Worm (Caenorhabditis elegans): ENCODE results near the gene rpc-1.

The rpc-1 gene

DNA sequence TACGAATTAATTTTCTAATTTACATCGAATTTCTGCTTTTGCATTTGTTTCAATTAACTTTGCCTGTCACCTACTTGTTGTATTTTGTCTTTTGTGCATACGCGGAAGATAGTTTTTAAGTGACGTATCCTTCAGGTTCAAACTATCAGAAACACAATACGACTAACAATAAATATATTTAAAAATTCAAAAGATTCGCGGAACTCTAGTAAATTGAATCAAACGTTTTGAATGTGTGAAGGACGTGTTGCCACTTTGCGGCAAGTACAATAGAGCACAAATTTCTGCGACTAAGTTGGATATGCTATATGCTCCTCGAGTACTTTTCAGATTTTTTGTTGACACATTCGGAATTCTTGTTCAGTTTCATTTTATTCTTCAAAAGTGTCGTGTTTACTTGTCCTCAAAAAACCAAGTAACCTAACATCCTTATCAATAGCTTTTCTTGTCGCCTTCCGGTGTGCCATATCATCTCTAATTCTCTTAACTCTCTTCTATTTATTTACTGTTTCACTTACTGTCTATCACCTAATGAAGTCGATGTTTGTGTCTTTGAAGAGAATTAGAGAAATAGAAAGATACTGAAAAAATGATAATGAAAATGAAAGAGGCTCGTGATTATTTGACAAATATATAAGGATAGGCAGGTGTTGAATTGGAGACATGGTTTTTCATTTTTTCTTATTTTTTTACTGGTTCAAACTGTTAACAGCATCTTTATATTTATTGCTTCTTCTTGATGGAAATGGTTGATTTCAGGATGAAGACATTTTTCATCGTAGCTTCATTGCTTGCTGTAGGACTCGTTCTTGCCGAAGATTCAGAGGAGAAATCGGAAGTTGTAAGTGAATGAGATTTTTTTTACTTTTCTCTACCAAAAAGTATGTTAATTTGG is 23.2 kb upstream of the rpc-1 start, which contains the start of gene srlf-7 (continued):
- TF ChIP-seq efl-1 (optimal IDR thresholded peaks at IDR 0.05) (peak in 1 of 2 experiments; percentile 25), efl-1 (GFP tag; optimal IDR thresholded peaks at IDR 0.05 in 1 of 2) (no peak), nhr-90 (tag; optimal IDR thresholded peaks at IDR 0.05; ENCODE audit: poor library complexity) (peak; percentile 77), alr-1 (tag; optimal IDR thresholded peaks at IDR 0.05; ENCODE audit: borderline replicate concordance) (no peak), unc-86 (tag; optimal IDR thresholded peaks at IDR 0.05) (no peak), fkh-4 (tag; optimal IDR thresholded peaks at IDR 0.05; ENCODE audit: borderline replicate concordance) (no peak), tbx-2 (tag; optimal IDR thresholded peaks at IDR 0.05) (peak; percentile 58)

DNA sequence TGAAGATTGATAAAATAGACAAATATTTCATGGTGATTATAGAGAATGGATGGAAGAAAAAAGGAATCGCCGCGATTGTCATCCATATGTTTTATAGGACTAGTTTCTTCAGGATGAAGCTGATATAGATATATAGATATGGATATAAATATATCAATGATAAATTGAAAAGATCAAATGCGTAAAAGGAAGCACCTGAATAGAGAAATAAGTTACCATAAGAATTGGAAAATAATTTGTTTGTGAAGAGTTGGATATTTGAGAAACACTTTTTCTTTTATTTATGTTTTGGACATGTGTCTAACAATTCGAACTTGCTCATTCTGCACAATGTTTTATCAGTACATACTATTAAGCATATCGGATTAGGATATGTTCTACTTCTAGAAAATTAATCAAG is 22.5 kb upstream of the rpc-1 start, which contains the start of gene C42D4.13:
Gene C42D4.13 (minus strand): TSS at position 101 of the 400 bp plus-strand sequence.
- TF ChIP-seq unc-30 (tag; optimal IDR thresholded peaks at IDR 0.05) (no peak), pqm-1 (tag; optimal IDR thresholded peaks at IDR 0.05) (no peak), hpl-2 (GFP tag; optimal IDR thresholded peaks at IDR 0.05) (no peak), xbp-1 (tag; optimal IDR thresholded peaks at IDR 0.05) (no peak), lin-35 (GFP tag; optimal IDR thresholded peaks at IDR 0.05) (no peak), nhr-77 (tag; optimal IDR thresholded peaks at IDR 0.05) (no peak), nhr-20 (tag; optimal IDR thresholded peaks at IDR 0.05) (no peak), lin-13 (GFP tag; optimal IDR thresholded peaks at IDR 0.05) (no peak), nhr-19 (GFP tag; conservative IDR thresholded peaks at IDR 0.05) (no peak)

DNA sequence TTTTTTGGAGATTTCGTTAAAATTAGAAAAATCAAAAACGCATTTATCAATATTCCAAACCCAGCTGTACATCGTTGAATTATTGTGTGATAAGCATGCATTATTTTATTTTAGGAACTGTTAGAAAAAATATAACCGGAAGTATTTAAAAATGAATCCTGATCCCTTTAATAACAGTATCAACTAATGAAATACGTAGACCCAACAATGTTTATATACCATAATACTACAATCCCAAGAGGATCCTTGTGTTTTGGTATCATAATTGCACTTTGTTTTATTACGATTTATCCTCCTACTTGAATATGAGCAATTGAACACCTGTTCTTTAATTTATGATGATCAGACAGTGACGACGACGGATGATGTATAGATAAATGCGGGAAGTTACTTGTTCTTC is 21.2 kb upstream of the rpc-1 start, which contains the start of gene str-249:
Gene str-249 (minus strand): TSS at position 101 of the 400 bp plus-strand sequence.
- TF ChIP-seq fos-1 (tag; optimal IDR thresholded peaks at IDR 0.05) (no peak), alr-1 (tag; optimal IDR thresholded peaks at IDR 0.05; ENCODE audit: borderline replicate concordance) (no peak), ces-1 (GFP tag; optimal IDR thresholded peaks at IDR 0.05) (no peak), ceh-90 (tag; optimal IDR thresholded peaks at IDR 0.05) (no peak), aha-1 (tag; optimal IDR thresholded peaks at IDR 0.05) (no peak), nhr-71 (tag; optimal IDR thresholded peaks at IDR 0.05) (no peak), mep-1 (tag; optimal IDR thresholded peaks at IDR 0.05) (no peak), nhr-19 (GFP tag; conservative IDR thresholded peaks at IDR 0.05) (no peak), efl-3 (GFP tag; optimal IDR thresholded peaks at IDR 0.05) (no peak), lir-3 (tag; optimal IDR thresholded peaks at IDR 0.05; ENCODE audit: poor library complexity) (no peak), nhr-28 (tag; optimal IDR thresholded peaks at IDR 0.05) (no peak), C34B4.2 (tag; optimal IDR thresholded peaks at IDR 0.05) (no peak), nhr-12 (tag; optimal IDR thresholded peaks at IDR 0.05) (no peak), unc-62 (GFP tag; optimal IDR thresholded peaks at IDR 0.05) (no peak), jun-1 (tag; optimal IDR thresholded peaks at IDR 0.05) (no peak), unc-86 (tag; optimal IDR thresholded peaks at IDR 0.05) (no peak)

- no peak for TF ChIP-seq egl-13 (tag; optimal IDR thresholded peaks at IDR 0.05)
- no peak for TF ChIP-seq nhr-28 (tag; optimal IDR thresholded peaks at IDR 0.05)
- no peak for TF ChIP-seq nhr-84 (tag; optimal IDR thresholded peaks at IDR 0.05)
- no peak for TF ChIP-seq ztf-4 (tag; optimal IDR thresholded peaks at IDR 0.05)
- no peak for TF ChIP-seq pag-3 (tag; optimal IDR thresholded peaks at IDR 0.05; ENCODE audit: borderline replicate concordance, insufficient read depth)
- TF ChIP-seq lin-35 (GFP tag; optimal IDR thresholded peaks at IDR 0.05): no peak
- TF ChIP-seq mab-9 (GFP tag; IDR thresholded peaks at IDR 0.05): no peak
- no peak for TF ChIP-seq mdl-1 (tag; optimal IDR thresholded peaks at IDR 0.05)
- no peak for TF ChIP-seq nhr-19 (GFP tag; conservative IDR thresholded peaks at IDR 0.05)
These were observed 19.0 kb upstream of the rpc-1 start, which contains the start of gene clec-179 for ce11 chrIV:7184597-7184996. Gene clec-179 (minus strand): TSS chrIV:7184697.
